Fruit fly (Drosophila melanogaster) whole organism, embryonic: ENCODE measurements around the gene CG43935.

Experiments used
- Asciz ChIP-seq: fragments of 200-800 bp; sonication (Bioruptor generic); optimal IDR thresholded peaks from 2 replicates; lab custom pipeline; 2017; ENCODE audit warnings: missing biosample characterization, mild to moderate bottlenecking, missing genetic modification characterization, missing genetic modification reagents
- B-H1 ChIP-seq: fragments of 200-800 bp; sonication (Bioruptor generic); IDR thresholded peaks from 3 replicates; pipeline ENCODE4 v1.3.6; 2022; ENCODE audit warnings: missing biosample characterization, missing genetic modification characterization
- BEAF-32 ChIP-seq: fragments of 200-800 bp; sonication (Bioruptor generic); optimal IDR thresholded peaks from 3 replicates; lab custom pipeline; 2017; ENCODE audit warnings: missing biosample characterization, missing genetic modification characterization, mild to moderate bottlenecking, moderate library complexity, missing genetic modification reagents
- Blimp-1 ChIP-seq: fragments of 200-800 bp; sonication (Bioruptor generic); optimal IDR thresholded peaks from 3 replicates; lab custom pipeline; 2018; ENCODE audit warnings: missing biosample characterization, missing genetic modification characterization, mild to moderate bottlenecking, moderate library complexity, missing genetic modification reagents
- CG10209 ChIP-seq: fragments of 200-800 bp; sonication (Bioruptor generic); optimal IDR thresholded peaks from 3 replicates; lab custom pipeline; 2017; ENCODE audit warnings: missing biosample characterization, mild to moderate bottlenecking, missing genetic modification characterization, missing genetic modification reagents
- CG10565 ChIP-seq: fragments of 200-800 bp; sonication (Bioruptor generic); optimal IDR thresholded peaks from 3 replicates; lab custom pipeline; 2016; ENCODE audit warnings: missing biosample characterization, mild to moderate bottlenecking, missing genetic modification characterization
- CG11085 ChIP-seq: fragments of 200-800 bp; sonication (Bioruptor generic); IDR thresholded peaks from 2 replicates; pipeline ENCODE4 v1.3.6; 2022; ENCODE audit warnings: missing biosample characterization, missing genetic modification characterization
- CG11504 ChIP-seq: fragments of 200-800 bp; sonication (Bioruptor generic); optimal IDR thresholded peaks from 3 replicates; lab custom pipeline; 2019; ENCODE audit warnings: missing biosample characterization, mild to moderate bottlenecking, missing genetic modification characterization, moderate library complexity
- CG17361 ChIP-seq: fragments of 200-800 bp; sonication (Bioruptor generic); IDR thresholded peaks from 3 replicates; pipeline ENCODE4 v1.3.6; 2022; ENCODE audit warnings: missing biosample characterization, missing genetic modification characterization
- CG30403 ChIP-seq: fragments of 200-800 bp; sonication (Bioruptor generic); optimal IDR thresholded peaks from 3 replicates; lab custom pipeline; 2016; ENCODE audit warnings: missing biosample characterization, missing genetic modification characterization
- CG34224 ChIP-seq: fragments of 200-800 bp; sonication (Bioruptor generic); IDR thresholded peaks from 3 replicates; pipeline ENCODE4 v1.3.6; 2022; ENCODE audit warnings: missing biosample characterization, missing genetic modification characterization; ENCODE audit not compliant: partially characterized antibody
- CG4404 ChIP-seq: fragments of 200-800 bp; sonication (Bioruptor generic); IDR thresholded peaks from 2 replicates; pipeline ENCODE4 v1.3.6; 2022; ENCODE audit warnings: missing biosample characterization, missing genetic modification characterization
- CG5953 ChIP-seq: fragments of 200-800 bp; sonication (Bioruptor generic); IDR thresholded peaks from 2 replicates; pipeline ENCODE4 v1.3.6; 2022; ENCODE audit warnings: missing biosample characterization, missing genetic modification characterization
- CG6854 ChIP-seq: fragments of 200-800 bp; sonication (Bioruptor generic); optimal IDR thresholded peaks from 3 replicates; lab custom pipeline; 2017; ENCODE audit warnings: missing biosample characterization, mild to moderate bottlenecking, missing genetic modification characterization
- CG7372 ChIP-seq: fragments of 200-800 bp; sonication (Bioruptor generic); IDR thresholded peaks from 2 replicates; pipeline ENCODE4 v1.3.6; 2022; ENCODE audit warnings: missing biosample characterization, missing genetic modification characterization
- CG8089 ChIP-seq: fragments of 200-800 bp; sonication (Bioruptor generic); optimal IDR thresholded peaks from 3 replicates; lab custom pipeline; 2016; ENCODE audit warnings: missing biosample characterization, missing genetic modification characterization
- CG9817 ChIP-seq: fragments of 200-800 bp; sonication (Bioruptor generic); optimal IDR thresholded peaks from 2 replicates; lab custom pipeline; 2018; ENCODE audit warnings: missing biosample characterization, mild to moderate bottlenecking, missing genetic modification characterization, moderate library complexity
- CTCF ChIP-seq: fragments of 200-800 bp; sonication (Bioruptor generic); optimal IDR thresholded peaks from 2 replicates; lab custom pipeline; 2017; ENCODE audit warnings: missing biosample characterization, mild to moderate bottlenecking, missing genetic modification characterization, moderate library complexity
- D ChIP-seq, 2 experiments: fragments of 200-800 bp in 1 of 2; fragments of >200 bp in 1 of 2; sonication (Bioruptor generic) in 1 of 2; optimal IDR thresholded peaks; 2 replicates in 1 of 2; 3 replicates in 1 of 2; lab custom pipeline; 2017; ENCODE audit warnings: mild to moderate bottlenecking in 1 of 2, missing biosample characterization in 1 of 2, missing genetic modification characterization in 1 of 2, missing genetic modification reagents in 1 of 2
- Drgx ChIP-seq: fragments of 200-800 bp; sonication (Bioruptor generic); IDR thresholded peaks from 2 replicates; pipeline ENCODE4 v1.3.6; 2022; ENCODE audit warnings: missing biosample characterization, missing genetic modification characterization
- Ets65A ChIP-seq: fragments of 200-800 bp; sonication (Bioruptor generic); peaks from one replicate; lab custom pipeline; 2016; ENCODE audit warnings: missing biosample characterization, missing genetic modification characterization
- Gug ChIP-seq: fragments of 200-800 bp; sonication (Bioruptor generic); IDR thresholded peaks from 4 replicates; pipeline ENCODE4 v1.3.6; 2022; ENCODE audit warnings: missing biosample characterization, missing genetic modification characterization
- Hmx ChIP-seq: fragments of 200-800 bp; sonication (Bioruptor generic); optimal IDR thresholded peaks from 2 replicates; lab custom pipeline; 2016; ENCODE audit warnings: missing biosample characterization, missing genetic modification characterization
- Hr3 ChIP-seq: fragments of 200-800 bp; sonication (Bioruptor generic); optimal IDR thresholded peaks from 3 replicates; lab custom pipeline; 2016; ENCODE audit warnings: missing biosample characterization, missing genetic modification characterization
- Nf-YB ChIP-seq: fragments of 200-800 bp; sonication (Bioruptor generic); optimal IDR thresholded peaks from 3 replicates; lab custom pipeline; 2019; ENCODE audit warnings: missing biosample characterization, mild to moderate bottlenecking, missing genetic modification characterization, moderate library complexity
- NfI ChIP-seq: fragments of 200-800 bp; sonication (Bioruptor generic); optimal IDR thresholded peaks from 3 replicates; lab custom pipeline; 2018; ENCODE audit warnings: missing biosample characterization, mild to moderate bottlenecking, missing genetic modification characterization, moderate library complexity
- Sry-δ ChIP-seq: fragments of 200-800 bp; sonication (Bioruptor generic); optimal IDR thresholded peaks from 2 replicates; lab custom pipeline; 2016; ENCODE audit warnings: missing biosample characterization, missing genetic modification characterization
- Xrp1 ChIP-seq: fragments of 200-800 bp; sonication (Bioruptor generic); IDR thresholded peaks from 2 replicates; pipeline ENCODE4 v1.3.6; 2022; ENCODE audit warnings: missing biosample characterization, missing genetic modification characterization
- bab2 ChIP-seq: fragments of 200-800 bp; sonication (Bioruptor generic); optimal IDR thresholded peaks from 2 replicates; lab custom pipeline; 2016; ENCODE audit warnings: missing biosample characterization, missing genetic modification characterization
- cas ChIP-seq: fragments of 200-800 bp; sonication (Bioruptor generic); IDR thresholded peaks from 2 replicates; pipeline ENCODE4 v1.3.6; 2022; ENCODE audit warnings: missing biosample characterization, missing genetic modification characterization
- da ChIP-seq: fragments of 200-800 bp; sonication (Bioruptor generic); optimal IDR thresholded peaks from 2 replicates; lab custom pipeline; 2016; ENCODE audit warnings: missing biosample characterization, missing genetic modification characterization
- dysf ChIP-seq: fragments of 200-800 bp; sonication (Bioruptor generic); IDR thresholded peaks from 3 replicates; pipeline ENCODE4 v1.3.6; 2022; ENCODE audit warnings: missing biosample characterization, missing genetic modification characterization
- fd3F ChIP-seq: fragments of 200-800 bp; sonication (Bioruptor generic); optimal IDR thresholded peaks from 2 replicates; lab custom pipeline; 2018; ENCODE audit warnings: missing biosample characterization, mild to moderate bottlenecking, missing genetic modification characterization, moderate library complexity
- fu2 ChIP-seq: fragments of 200-800 bp; sonication (Bioruptor generic); optimal IDR thresholded peaks from 2 replicates; lab custom pipeline; 2016; ENCODE audit warnings: missing biosample characterization, missing genetic modification characterization
- hbn ChIP-seq: fragments of 200-800 bp; sonication (Bioruptor generic); IDR thresholded peaks from 2 replicates; pipeline ENCODE4 v1.3.6; 2022; ENCODE audit warnings: missing biosample characterization, missing genetic modification characterization; ENCODE audit not compliant: partially characterized antibody
- lab ChIP-seq: fragments of 200-800 bp; sonication (Bioruptor generic); optimal IDR thresholded peaks from 3 replicates; lab custom pipeline; 2017; ENCODE audit warnings: missing biosample characterization, missing genetic modification characterization, mild to moderate bottlenecking, moderate library complexity, missing genetic modification reagents
- lov ChIP-seq, 2 experiments: fragments of 200-800 bp in 1 of 2; fragments of >200 bp in 1 of 2; sonication (Bioruptor generic) in 1 of 2; IDR thresholded peaks in 1 of 2; optimal IDR thresholded peaks in 1 of 2; 2 replicates in 1 of 2; 3 replicates in 1 of 2; pipeline versions ENCODE4 v1.3.6 to Lab custom; 2017 to 2022; ENCODE audit warnings: missing biosample characterization in 1 of 2, missing genetic modification characterization in 1 of 2
- pnt ChIP-seq: fragments of 200-800 bp; sonication (Bioruptor generic); optimal IDR thresholded peaks from 3 replicates; lab custom pipeline; 2016; ENCODE audit warnings: missing biosample characterization, missing genetic modification characterization
- pzg ChIP-seq: fragments of 200-800 bp; sonication (Bioruptor generic); optimal IDR thresholded peaks from 3 replicates; lab custom pipeline; 2018; ENCODE audit warnings: missing biosample characterization, mild to moderate bottlenecking, missing genetic modification characterization, moderate library complexity
- sim ChIP-seq: fragments of 200-800 bp; sonication (Bioruptor generic); IDR thresholded peaks from 2 replicates; pipeline ENCODE4 v1.3.6; 2022; ENCODE audit warnings: missing biosample characterization, missing genetic modification characterization

Gene CG43935

dm6 chr3R:27092263-27092662 lies 27.0 kb downstream of the CG43935 start (continued):
- TF ChIP-seq pzg (no peak), Blimp-1 (GFP tag; lab: Kevin White, UChicago) (peak; percentile 13), CG34224 (GFP tag; lab: Robert Waterston, UW) (no peak), fd3F (no peak), pnt (GFP tag; lab: Kevin White, UChicago) (no peak), fu2 (GFP tag; lab: Kevin White, UChicago) (no peak), CG5953 (GFP tag; lab: Robert Waterston, UW) (no peak), CG30403 (no peak)

dm6 chr3R:27092843-27093242 lies 27.6 kb downstream of the CG43935 start, which contains the start of gene CG14258:
CG14258 (plus strand) TSS chr3R:27093143.
- TF ChIP-seq hbn (GFP tag; lab: Robert Waterston, UW): no peak
- TF ChIP-seq CG6854 (GFP tag; lab: Kevin White, UChicago): no peak
- TF ChIP-seq Sry-δ (GFP tag; lab: Kevin White, UChicago): no peak
- TF ChIP-seq fd3F: no peak
- no peak for TF ChIP-seq Drgx (GFP tag; lab: Robert Waterston, UW)
- no peak for TF ChIP-seq CG10209 (GFP tag; lab: Kevin White, UChicago)
- no peak for TF ChIP-seq CG10565 (GFP tag; lab: Kevin White, UChicago)
- TF ChIP-seq CG34224 (GFP tag; lab: Robert Waterston, UW): no peak
- no peak for TF ChIP-seq bab2
- TF ChIP-seq Asciz: no peak

- TF ChIP-seq Ets65A (GFP tag; lab: Kevin White, UChicago) (peak; percentile 86), Hmx (GFP tag; lab: Kevin White, UChicago) (no peak)
- TF ChIP-seq, all 482 proteins: peak for 1
These were observed 29.0 kb downstream of the CG43935 start, which contains the start of gene CG14259 for dm6 chr3R:27094233-27094632. CG14259 (plus strand) TSS chr3R:27094533.

dm6 chr3R:27098638-27099037 lies 33.4 kb downstream of the CG43935 start:
- TF ChIP-seq CTCF (GFP tag; lab: Kevin White, UChicago) (peak; percentile 70), CG8089 (GFP tag; lab: Kevin White, UChicago) (no peak), CG11085 (GFP tag; lab: Robert Waterston, UW) (no peak), lab (GFP tag; lab: Kevin White, UChicago) (no peak), Gug (GFP tag; lab: Robert Waterston, UW) (no peak), bab2 (no peak)

- no peak for TF ChIP-seq da (GFP tag; lab: Kevin White, UChicago)
- no peak for TF ChIP-seq CG9817 (tag; lab: Kevin White, UChicago)
- TF ChIP-seq CG4404 (GFP tag; lab: Robert Waterston, UW): no peak
- TF ChIP-seq BEAF-32 (GFP tag; lab: Kevin White, UChicago): no peak
- no peak for TF ChIP-seq sim (GFP tag; lab: Robert Waterston, UW)
- no peak for TF ChIP-seq CG17361 (GFP tag; lab: Robert Waterston, UW)
- TF ChIP-seq cas: no peak
- no peak for TF ChIP-seq B-H1
- no peak for TF ChIP-seq NfI (GFP tag; lab: Kevin White, UChicago)
- TF ChIP-seq dysf (GFP tag; lab: Robert Waterston, UW): no peak
- no peak for TF ChIP-seq D (optimal IDR thresholded peaks at IDR 0.05; lab: Kevin White, UChicago)
- TF ChIP-seq D (GFP tag; optimal IDR thresholded peaks at IDR 0.05; lab: Kevin White, UChicago): no peak
- no peak for TF ChIP-seq Xrp1 (GFP tag; lab: Robert Waterston, UW)
- TF ChIP-seq Hr3 (GFP tag; lab: Kevin White, UChicago): no peak
- no peak for TF ChIP-seq lov (optimal IDR thresholded peaks at IDR 0.05; lab: Kevin White, UChicago)
- TF ChIP-seq lov (GFP tag; IDR thresholded peaks at IDR 0.05; lab: Robert Waterston, UW): no peak
- no peak for TF ChIP-seq Nf-YB
- TF ChIP-seq CG7372 (GFP tag; lab: Robert Waterston, UW): no peak
- no peak for TF ChIP-seq CG11504 (tag; lab: Kevin White, UChicago)
These were observed 34.3 kb downstream of the CG43935 start, which contains the start of gene eater for dm6 chr3R:27099579-27099978. eater (minus strand) TSS chr3R:27099679.
